Worm (Caenorhabditis elegans): ENCODE data around the gene zip-8.

zip-8 gene

ce11 chrIII:6452683-6453082 is 26.1 kb upstream of the zip-8 start (continued):
- TF ChIP-seq tag-97 (GFP tag; IDR thresholded peaks at IDR 0.05) (no peak), zfp-3 (GFP tag; conservative IDR thresholded peaks at IDR 0.05) (no peak), tra-1 (GFP tag; IDR thresholded peaks at IDR 0.05) (no peak), nhr-10 (tag; optimal IDR thresholded peaks at IDR 0.05) (no peak), R02D3.7 (tag; optimal IDR thresholded peaks at IDR 0.05) (no peak), ces-1 (GFP tag; optimal IDR thresholded peaks at IDR 0.05) (no peak), ceh-20 (GFP tag; IDR thresholded peaks at IDR 0.05) (no peak), ztf-11 (tag; optimal IDR thresholded peaks at IDR 0.05) (no peak), duxl-1 (tag; optimal IDR thresholded peaks at IDR 0.05; ENCODE audit: poor library complexity) (no peak), snpc-1.2 (GFP tag; IDR thresholded peaks at IDR 0.05) (no peak), php-3 (GFP tag; IDR thresholded peaks at IDR 0.05) (no peak), nhr-111 (GFP tag; optimal IDR thresholded peaks at IDR 0.05) (no peak), F49E8.2 (tag; optimal IDR thresholded peaks at IDR 0.05; ENCODE audit: borderline replicate concordance) (no peak), F37D6.2 (tag; optimal IDR thresholded peaks at IDR 0.05) (no peak), F26F4.8 (GFP tag; conservative IDR thresholded peaks at IDR 0.05) (no peak)

- TF ChIP-seq nhr-25 (tag; optimal IDR thresholded peaks at IDR 0.05; ENCODE audit: borderline replicate concordance, insufficient read depth) (peak; percentile 60), hlh-30 (tag; optimal IDR thresholded peaks at IDR 0.05; ENCODE audit: insufficient read depth) (peak; percentile 72), daf-8 (GFP tag; IDR thresholded peaks at IDR 0.05) (no peak), madf-5 (GFP tag; IDR thresholded peaks at IDR 0.05) (no peak), lir-3 (tag; optimal IDR thresholded peaks at IDR 0.05) (no peak), dpl-1 (GFP tag; optimal IDR thresholded peaks at IDR 0.05) (peak; percentile 81), F37D6.2 (tag; optimal IDR thresholded peaks at IDR 0.05) (no peak), ceh-20 (GFP tag; IDR thresholded peaks at IDR 0.05) (peak; percentile 74), skn-1 (tag; optimal IDR thresholded peaks at IDR 0.05) (no peak), fos-1 (tag; optimal IDR thresholded peaks at IDR 0.05) (no peak), lsy-2 (tag; optimal IDR thresholded peaks at IDR 0.05) (peak; percentile 71 to 92), ces-1 (GFP tag; optimal IDR thresholded peaks at IDR 0.05) (no peak), tag-97 (GFP tag; IDR thresholded peaks at IDR 0.05) (no peak), ceh-82 (tag; optimal IDR thresholded peaks at IDR 0.05) (no peak), duxl-1 (tag; optimal IDR thresholded peaks at IDR 0.05; ENCODE audit: poor library complexity) (peak; percentile 51), ceh-44 (GFP tag; IDR thresholded peaks at IDR 0.05) (no peak), jun-1 (tag; optimal IDR thresholded peaks at IDR 0.05) (peak; percentile 5), unc-130 (GFP tag; optimal IDR thresholded peaks at IDR 0.05) (peak; percentile 48), Y5F2A.4 (GFP tag; optimal IDR thresholded peaks at IDR 0.05) (no peak), zip-11 (GFP tag; IDR thresholded peaks at IDR 0.05) (no peak), Y48G9A.11 (GFP tag; IDR thresholded peaks at IDR 0.05) (no peak), dmd-8 (GFP tag; IDR thresholded peaks at IDR 0.05) (no peak), snpc-1.2 (GFP tag; IDR thresholded peaks at IDR 0.05) (no peak), nhr-11 (tag; optimal IDR thresholded peaks at IDR 0.05) (peak; percentile 82), mdl-1 (tag; optimal IDR thresholded peaks at IDR 0.05) (peak in 1 of 2 experiments; percentile 66), gei-8 (GFP tag; optimal IDR thresholded peaks at IDR 0.05) (no peak), daf-16 (GFP tag; optimal IDR thresholded peaks at IDR 0.05) (no peak), daf-16 (tag; optimal IDR thresholded peaks at IDR 0.05) (peak; percentile 67), F10B5.3 (tag; optimal IDR thresholded peaks at IDR 0.05) (no peak), sdz-12 (GFP tag; optimal IDR thresholded peaks at IDR 0.05) (no peak), nhr-41 (GFP tag; IDR thresholded peaks at IDR 0.05) (no peak), dve-1 (tag; optimal IDR thresholded peaks at IDR 0.05; ENCODE audit: insufficient read depth) (peak; percentile 91), mes-2 (tag; optimal IDR thresholded peaks at IDR 0.05; ENCODE audit: poor library complexity, severe bottlenecking) (peak; percentile 93), lim-7 (GFP tag; IDR thresholded peaks at IDR 0.05) (no peak), snpc-4 (tag; optimal IDR thresholded peaks at IDR 0.05) (no peak), zip-2 (tag; optimal IDR thresholded peaks at IDR 0.05) (peak; percentile 39), nhr-6 (tag; optimal IDR thresholded peaks at IDR 0.05) (peak; percentile 88), lin-1 (GFP tag; IDR thresholded peaks at IDR 0.05) (peak; percentile 66), lin-39 (tag; optimal IDR thresholded peaks at IDR 0.05) (no peak), ceh-62 (tag; optimal IDR thresholded peaks at IDR 0.05) (no peak), nhr-48 (tag; optimal IDR thresholded peaks at IDR 0.05) (peak; percentile 34)
These were observed 25.1 kb upstream of the zip-8 start for ce11 chrIII:6453665-6454064.

Measured in whole organism, L4 larva.